Worm (Caenorhabditis elegans) whole organism, dauer: ENCODE results near the gene rib-1.

ENCODE experiments used
- unc-62 ChIP-seq: sonication (generic microtip); optimal IDR thresholded peaks from 2 replicates; lab custom pipeline; 2017; ENCODE audit warnings: missing biosample characterization, missing genetic modification reagents, missing genetic modification characterization

Gene rib-1

DNA sequence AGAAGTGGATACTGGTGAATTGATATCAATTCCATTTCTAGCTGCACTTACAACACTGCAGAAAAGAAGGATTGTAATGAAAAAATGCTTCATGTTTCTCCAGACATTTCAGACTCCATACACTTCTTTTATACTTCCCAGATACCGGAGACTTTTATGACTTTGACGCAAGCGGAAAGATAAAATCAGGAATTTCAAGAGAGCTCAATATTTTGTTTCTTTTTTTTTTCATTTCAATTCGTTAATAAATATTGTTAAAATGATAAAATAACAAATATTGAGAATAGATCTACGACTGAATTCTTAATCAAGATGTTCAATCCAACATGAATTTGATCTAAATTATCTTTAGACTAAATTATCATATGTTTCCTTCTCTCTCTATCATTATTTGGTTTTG is 46.9 kb downstream of the rib-1 start, which contains the start of gene lys-5:
lys-5 (minus strand) TSS at position 101 of the 400 bp plus-strand sequence.
- TF ChIP-seq unc-62 (GFP tag; lab: Kevin White, UChicago) = no peak

DNA sequence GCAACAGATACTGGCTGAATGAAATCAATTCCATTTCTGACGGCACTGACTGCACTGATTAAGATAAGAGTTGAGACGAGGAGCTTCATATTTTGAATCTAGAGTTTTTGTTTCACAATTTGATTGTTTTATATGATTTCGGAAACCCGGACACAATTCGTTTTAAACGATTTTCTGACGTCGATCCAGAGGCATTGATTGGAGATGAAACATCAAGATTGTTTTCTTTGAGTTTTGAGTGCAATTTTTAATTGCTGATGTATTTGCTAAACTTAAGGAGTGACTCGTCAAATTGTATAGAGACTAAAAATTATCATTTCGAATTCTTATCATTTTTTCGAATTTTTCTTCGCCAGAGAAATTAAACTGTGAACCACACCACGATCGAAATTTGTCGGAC is 49.3 kb downstream of the rib-1 start, which contains the start of gene lys-6:
lys-6 (minus strand) TSS at position 101 of the 400 bp plus-strand sequence.
- TF ChIP-seq unc-62 (GFP tag; lab: Kevin White, UChicago) = no peak

DNA sequence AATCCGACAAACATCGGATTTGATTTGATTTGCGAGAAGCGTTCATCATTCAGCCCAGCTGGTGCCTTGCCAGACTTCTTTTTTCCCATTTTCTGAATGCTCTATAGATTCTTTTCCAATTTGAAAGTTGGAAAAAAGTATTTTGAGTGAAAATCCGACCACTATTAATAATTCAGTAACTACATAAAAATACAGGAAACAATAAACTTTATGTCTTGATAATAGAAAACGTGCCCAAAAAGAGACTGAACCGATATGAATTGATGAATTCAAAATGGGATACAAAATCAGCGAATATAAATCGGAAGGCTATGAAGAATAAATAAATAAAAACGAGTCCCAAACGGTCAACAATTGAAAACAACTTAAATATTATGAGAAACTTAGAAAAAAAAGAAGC is 53.2 kb downstream of the rib-1 start, which contains the start of gene F58B3.4:
F58B3.4 (minus strand) TSS at position 101 of the 400 bp plus-strand sequence.
- TF ChIP-seq unc-62 (GFP tag; lab: Kevin White, UChicago) = no peak
